Fruit fly (Drosophila melanogaster): ENCODE measurements around the gene Nepl6.
A peak's percentile ranks its signal among the peaks of the same experiment; 100 is the strongest.

The Nepl6 gene

dm6 chr2L:6351809-6352182 is 33.5 kb downstream of the Nepl6 start (continued):
- TF ChIP-seq mirr (GFP tag; optimal IDR thresholded peaks at IDR 0.05) (peak; percentile 25), Scr (GFP tag; IDR thresholded peaks at IDR 0.05; ENCODE audit: partially characterized antibody) (no peak; the same call in 1 of the 2 replicates), CG10209 (GFP tag; optimal IDR thresholded peaks at IDR 0.05) (peak; percentile 82), CG30431 (GFP tag; optimal IDR thresholded peaks at IDR 0.05) (peak; percentile 48), slou (GFP tag; optimal IDR thresholded peaks at IDR 0.05) (peak; percentile 80), aop (GFP tag; IDR thresholded peaks at IDR 0.05) (0 out of 2 replicates have a peak, but pooled peaks have one; percentile 31), cg (GFP tag; optimal IDR thresholded peaks at IDR 0.05) (no peak), CG7745 (tag; optimal IDR thresholded peaks at IDR 0.05) (no peak), Hr3 (GFP tag; optimal IDR thresholded peaks at IDR 0.05) (peak; percentile 75), fd3F (GFP tag; optimal IDR thresholded peaks at IDR 0.05) (peak; percentile 86), CG31224 (GFP tag; IDR thresholded peaks at IDR 0.05) (peak; percentile 84), mld (GFP tag; IDR thresholded peaks at IDR 0.05; ENCODE audit: partially characterized antibody) (no peak), exex (tag; optimal IDR thresholded peaks at IDR 0.05) (peak; percentile 84), sug (tag; optimal IDR thresholded peaks at IDR 0.05) (peak; percentile 96), CG3163 (GFP tag; optimal IDR thresholded peaks at IDR 0.05) (peak; percentile 42), TFAM (GFP tag; optimal IDR thresholded peaks at IDR 0.05) (no peak), CG17328 (GFP tag; IDR thresholded peaks at IDR 0.05) (peak; percentile 36), CG17568 (GFP tag; optimal IDR thresholded peaks at IDR 0.05) (no peak), Sry-δ (GFP tag; optimal IDR thresholded peaks at IDR 0.05) (peak; percentile 34), repo (GFP tag; optimal IDR thresholded peaks at IDR 0.05) (peak; percentile 65), CG10565 (GFP tag; optimal IDR thresholded peaks at IDR 0.05) (no peak), crp (GFP tag; optimal IDR thresholded peaks at IDR 0.05) (peak in 1 of 2 experiments; percentile 5), lilli (GFP tag; optimal IDR thresholded peaks at IDR 0.05) (peak; percentile 89), nerfin-1 (tag; optimal IDR thresholded peaks at IDR 0.05) (peak; percentile 70), bbx (GFP tag; IDR thresholded peaks at IDR 0.05; ENCODE audit: partially characterized antibody) (no peak), Awh (GFP tag; IDR thresholded peaks at IDR 0.05) (no peak), CG4328 (GFP tag; optimal IDR thresholded peaks at IDR 0.05) (peak; percentile 65), MTF-1 (GFP tag; optimal IDR thresholded peaks at IDR 0.05; ENCODE audit: borderline replicate concordance) (peak; percentile 8), seq (GFP tag; IDR thresholded peaks at IDR 0.05) (no peak; the same call in 1 of the 2 replicates), CG18476 (GFP tag; optimal IDR thresholded peaks at IDR 0.05) (peak; percentile 57), chm (GFP tag; IDR thresholded peaks at IDR 0.05) (no peak), Oaz (GFP tag; IDR thresholded peaks at IDR 0.05) (peak; percentile 70), Hr39 (optimal IDR thresholded peaks at IDR 0.05) (no peak), insv (GFP tag; optimal IDR thresholded peaks at IDR 0.05) (peak in 1 of 2 experiments; percentile 35), sens (GFP tag) (peak; percentile 94), tx (GFP tag; optimal IDR thresholded peaks at IDR 0.05) (peak; percentile 74), prd (optimal IDR thresholded peaks at IDR 0.05) (no peak), prd (GFP tag; IDR thresholded peaks at IDR 0.05) (peak; percentile 90), CG1792 (GFP tag; optimal IDR thresholded peaks at IDR 0.05) (peak; percentile 76), CG14710 (tag; optimal IDR thresholded peaks at IDR 0.05) (peak; percentile 27), peb (GFP tag; IDR thresholded peaks at IDR 0.05) (peak; percentile 83), CG9797 (GFP tag; optimal IDR thresholded peaks at IDR 0.05) (no peak), CG7357 (GFP tag; IDR thresholded peaks at IDR 0.05) (peak; percentile 78), Hmx (GFP tag; optimal IDR thresholded peaks at IDR 0.05) (peak; percentile 78), CG3726 (GFP tag; IDR thresholded peaks at IDR 0.05) (peak; percentile 78; the same call in 2 of the 3 replicates), Atf3 (GFP tag; optimal IDR thresholded peaks at IDR 0.05) (peak; percentile 56), wdn (GFP tag; IDR thresholded peaks at IDR 0.05) (peak; percentile 76), CG1647 (GFP tag; optimal IDR thresholded peaks at IDR 0.05) (peak; percentile 69), Dref (GFP tag; IDR thresholded peaks at IDR 0.05) (no peak), HHEX (GFP tag; optimal IDR thresholded peaks at IDR 0.05) (peak; percentile 85), dpn (GFP tag; optimal IDR thresholded peaks at IDR 0.05) (peak; percentile 83 to 88), ssp (GFP tag; IDR thresholded peaks at IDR 0.05) (peak; percentile 81)

Measured in whole organism, embryonic.